Worm (Caenorhabditis elegans): ENCODE results near the gene str-23.

str-23 gene

DNA sequence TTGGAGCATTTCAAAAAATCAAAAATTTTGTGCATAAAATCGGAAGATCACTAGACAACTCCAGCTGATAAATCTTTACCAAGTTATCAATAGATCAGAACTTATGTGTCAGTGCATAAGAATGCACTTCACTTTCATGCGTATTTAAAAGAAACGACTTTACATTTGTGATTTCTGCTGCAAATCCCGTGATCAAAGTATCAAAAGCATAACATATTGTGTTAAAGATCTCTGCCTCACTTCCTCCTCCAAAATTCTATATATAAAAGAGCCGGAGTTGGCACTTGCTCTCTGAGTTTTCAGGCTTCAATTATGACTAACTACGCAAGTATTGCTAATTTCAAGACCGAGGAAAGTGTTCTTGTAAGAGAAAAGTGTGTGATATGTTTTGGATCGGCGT is 49.0 kb downstream of the str-23 start, which contains the start of gene nhr-198:
nhr-198 (plus strand) TSS at position 313 of the 400 bp plus-strand sequence.
- TF ChIP-seq nhr-25 (tag; optimal IDR thresholded peaks at IDR 0.05) (no peak), nhr-77 (tag; optimal IDR thresholded peaks at IDR 0.05) (no peak), lsy-2 (tag; optimal IDR thresholded peaks at IDR 0.05) (no peak), snpc-4 (tag; optimal IDR thresholded peaks at IDR 0.05) (no peak), sma-9 (GFP tag; optimal IDR thresholded peaks at IDR 0.05) (no peak), sma-9 (tag; optimal IDR thresholded peaks at IDR 0.05) (no peak), ztf-1 (GFP tag; conservative IDR thresholded peaks at IDR 0.05) (no peak), lin-13 (GFP tag; optimal IDR thresholded peaks at IDR 0.05) (no peak), mab-5 (tag; optimal IDR thresholded peaks at IDR 0.05) (no peak), mdl-1 (tag; optimal IDR thresholded peaks at IDR 0.05) (no peak), elt-1 (tag; optimal IDR thresholded peaks at IDR 0.05) (no peak), ceh-82 (tag; optimal IDR thresholded peaks at IDR 0.05) (no peak), F13H6.1 (tag; optimal IDR thresholded peaks at IDR 0.05) (no peak), nhr-6 (tag; optimal IDR thresholded peaks at IDR 0.05) (no peak), ZK546.5 (tag; optimal IDR thresholded peaks at IDR 0.05) (no peak), nhr-10 (tag; optimal IDR thresholded peaks at IDR 0.05) (no peak)
